Worm (Caenorhabditis elegans) whole organism, L2 larva: ENCODE measurements around the gene F31E8.4.
A peak's percentile ranks its signal among the peaks of the same experiment; 100 is the strongest.

ENCODE experiments used
- C34F6.9 ChIP-seq: fragments of 150-350 bp; optimal IDR thresholded peaks from 2 replicates; lab custom pipeline; 2014; ENCODE audit warnings: missing biosample characterization, missing genetic modification characterization
- F13H6.1 ChIP-seq: sonication (generic microtip); optimal IDR thresholded peaks from 2 replicates; lab custom pipeline; 2016; ENCODE audit warnings: missing genetic modification characterization, missing compliant biosample characterization
- R02D3.7 ChIP-seq: fragments of 150-350 bp; optimal IDR thresholded peaks from 2 replicates; lab custom pipeline; 2014; ENCODE audit warnings: missing biosample characterization, missing genetic modification characterization
- Y55F3AM.14 ChIP-seq: fragments of 200-800 bp; sonication (Bioruptor generic); optimal IDR thresholded peaks from 2 replicates; lab custom pipeline; 2018; ENCODE audit warnings: mild to moderate bottlenecking, missing genetic modification characterization, missing compliant biosample characterization
- ZK546.5 ChIP-seq: sonication (generic microtip); optimal IDR thresholded peaks from 2 replicates; lab custom pipeline; 2017; ENCODE audit warnings: missing biosample characterization, missing genetic modification characterization
- ama-1 ChIP-seq: fragments of 150-350 bp; optimal IDR thresholded peaks from 2 replicates; lab custom pipeline; 2018; ENCODE audit warnings: inconsistent platforms
- blmp-1 ChIP-seq: sonication (generic microtip); optimal IDR thresholded peaks from 2 replicates; lab custom pipeline; 2017; ENCODE audit warnings: missing genetic modification characterization, mild to moderate bottlenecking, missing compliant biosample characterization, antibody characterized with exemption, moderate library complexity; ENCODE audit not compliant: insufficient read depth
- ceh-82 ChIP-seq: fragments of 150-350 bp; optimal IDR thresholded peaks from 2 replicates; lab custom pipeline; 2014; ENCODE audit warnings: missing biosample characterization, missing genetic modification characterization
- crh-2 ChIP-seq: sonication (generic microtip); optimal IDR thresholded peaks from 2 replicates; lab custom pipeline; 2017; ENCODE audit warnings: missing biosample characterization, missing genetic modification characterization
- egl-27 ChIP-seq: sonication (generic microtip); optimal IDR thresholded peaks from 3 replicates; lab custom pipeline; 2017; ENCODE audit warnings: missing biosample characterization, missing genetic modification reagents, missing genetic modification characterization
- elt-1 ChIP-seq: fragments of 150-350 bp; optimal IDR thresholded peaks from 2 replicates; lab custom pipeline; 2014; ENCODE audit warnings: missing biosample characterization, missing genetic modification characterization
- fos-1 ChIP-seq: fragments of 150-350 bp; optimal IDR thresholded peaks from 2 replicates; lab custom pipeline; 2014; ENCODE audit warnings: missing biosample characterization, missing genetic modification characterization
- gmeb-1 ChIP-seq: fragments of 150-350 bp; optimal IDR thresholded peaks from 2 replicates; lab custom pipeline; 2014; ENCODE audit warnings: missing biosample characterization, missing genetic modification characterization
- lin-11 ChIP-seq: fragments of 150-350 bp; sonication (generic microtip); optimal IDR thresholded peaks from 2 replicates; lab custom pipeline; 2014; ENCODE audit warnings: missing biosample characterization, missing genetic modification characterization, inconsistent platforms, mixed read lengths
- lin-13 ChIP-seq: fragments of 150-350 bp; optimal IDR thresholded peaks from 2 replicates; lab custom pipeline; 2014; ENCODE audit warnings: missing biosample characterization, missing genetic modification reagents, missing genetic modification characterization
- lin-39 ChIP-seq: fragments of 150-350 bp; optimal IDR thresholded peaks from 2 replicates; lab custom pipeline; 2014; ENCODE audit warnings: missing biosample characterization, missing genetic modification reagents, missing genetic modification characterization
- lsy-2 ChIP-seq, 2 experiments: fragments of 150-350 bp in 1 of 2; sonication (generic microtip) in 1 of 2; optimal IDR thresholded peaks; 2 replicates each; lab custom pipeline; 2014 to 2017; ENCODE audit warnings: missing biosample characterization in 2 of 2, missing genetic modification characterization in 2 of 2
- mab-5 ChIP-seq: fragments of 150-350 bp; optimal IDR thresholded peaks from 2 replicates; lab custom pipeline; 2014; ENCODE audit warnings: missing biosample characterization, missing genetic modification characterization
- mbf-1 ChIP-seq: sonication (generic microtip); optimal IDR thresholded peaks from 2 replicates; lab custom pipeline; 2017; ENCODE audit warnings: missing biosample characterization, missing genetic modification characterization
- nhr-10 ChIP-seq: sonication (generic microtip); optimal IDR thresholded peaks from 2 replicates; lab custom pipeline; 2017; ENCODE audit warnings: missing biosample characterization, missing genetic modification characterization
- nhr-12 ChIP-seq: fragments of 150-350 bp; optimal IDR thresholded peaks from 2 replicates; lab custom pipeline; 2014; ENCODE audit warnings: missing biosample characterization, missing genetic modification characterization
- nhr-129 ChIP-seq: fragments of 150-350 bp; optimal IDR thresholded peaks from 2 replicates; lab custom pipeline; 2014; ENCODE audit warnings: missing biosample characterization, missing genetic modification characterization
- nhr-23 ChIP-seq: fragments of 150-350 bp; optimal IDR thresholded peaks from 2 replicates; lab custom pipeline; 2014; ENCODE audit warnings: missing biosample characterization, missing genetic modification reagents, missing genetic modification characterization
- nhr-237 ChIP-seq: fragments of 150-350 bp; optimal IDR thresholded peaks from 2 replicates; lab custom pipeline; 2014; ENCODE audit warnings: missing biosample characterization, missing genetic modification characterization
- nhr-25 ChIP-seq: fragments of 150-350 bp; sonication (generic microtip); optimal IDR thresholded peaks from 3 replicates; lab custom pipeline; 2014; ENCODE audit warnings: missing biosample characterization, missing genetic modification characterization
- peb-1 ChIP-seq: fragments of 150-350 bp; optimal IDR thresholded peaks from 2 replicates; lab custom pipeline; 2014; ENCODE audit warnings: missing biosample characterization, missing genetic modification characterization
- sem-4 ChIP-seq: fragments of 150-350 bp; optimal IDR thresholded peaks from 2 replicates; lab custom pipeline; 2014; ENCODE audit warnings: missing biosample characterization, missing genetic modification reagents, missing genetic modification characterization
- skn-1 ChIP-seq: sonication (generic microtip); optimal IDR thresholded peaks from 2 replicates; lab custom pipeline; 2017; ENCODE audit warnings: missing biosample characterization, missing genetic modification characterization
- sma-3 ChIP-seq: sonication (generic microtip); optimal IDR thresholded peaks from 2 replicates; lab custom pipeline; 2016; ENCODE audit warnings: missing genetic modification reagents, missing genetic modification characterization, missing compliant biosample characterization
- sma-9 ChIP-seq, 2 experiments: fragments of 150-350 bp in 1 of 2; sonication (generic microtip) in 1 of 2; optimal IDR thresholded peaks; 2 replicates each; lab custom pipeline; 2014 to 2016; ENCODE audit warnings: missing genetic modification characterization in 2 of 2, mild to moderate bottlenecking in 1 of 2, missing biosample characterization in 1 of 2, missing compliant biosample characterization in 1 of 2, missing genetic modification reagents in 1 of 2, moderate library complexity in 1 of 2
- unc-39 ChIP-seq: fragments of 150-350 bp; optimal IDR thresholded peaks from 2 replicates; lab custom pipeline; 2014; ENCODE audit warnings: missing biosample characterization, missing genetic modification characterization
- unc-55 ChIP-seq: fragments of 150-350 bp; sonication (generic microtip); optimal IDR thresholded peaks from 3 replicates; lab custom pipeline; 2014; ENCODE audit warnings: missing biosample characterization, missing genetic modification reagents, missing genetic modification characterization
- unc-62 ChIP-seq: fragments of 150-350 bp; optimal IDR thresholded peaks from 2 replicates; lab custom pipeline; 2014; ENCODE audit warnings: missing biosample characterization, missing genetic modification reagents, missing genetic modification characterization
- zag-1 ChIP-seq: fragments of 150-350 bp; optimal IDR thresholded peaks from 2 replicates; lab custom pipeline; 2014; ENCODE audit warnings: missing biosample characterization, missing genetic modification characterization
- ztf-1 ChIP-seq: fragments of 200-800 bp; sonication (Bioruptor generic); conservative IDR thresholded peaks from 2 replicates; pipeline ENCODE4 v1.3.6; 2022; ENCODE audit warnings: missing genetic modification characterization, missing compliant biosample characterization
- ztf-11 ChIP-seq: sonication (generic microtip); optimal IDR thresholded peaks from 2 replicates; lab custom pipeline; 2017; ENCODE audit warnings: missing biosample characterization, missing genetic modification characterization
- ztf-4 ChIP-seq: fragments of 150-350 bp; optimal IDR thresholded peaks from 2 replicates; lab custom pipeline; 2014; ENCODE audit warnings: missing biosample characterization, missing genetic modification characterization

Gene F31E8.4

ce11 chrII:6783377-6783829, 16.6 kb downstream of the F31E8.4 start, which contains the start of gene gldi-2:
gldi-2 (plus strand) TSS chrII:6783427.
- no peak for TF ChIP-seq peb-1 (tag; lab: Kevin White, UChicago)
- no peak for TF ChIP-seq zag-1 (tag; lab: Kevin White, UChicago)
- TF ChIP-seq lin-39 (tag; lab: Kevin White, UChicago), result no peak
- no peak for TF ChIP-seq elt-1 (tag; lab: Kevin White, UChicago)
- no peak for TF ChIP-seq gmeb-1 (tag; lab: Kevin White, UChicago)
- no peak for TF ChIP-seq R02D3.7 (tag; lab: Kevin White, UChicago)
- TF ChIP-seq ZK546.5 (tag; lab: Kevin White, UChicago), result no peak
- no peak for TF ChIP-seq unc-55 (GFP tag; lab: Kevin White, UChicago)
- TF ChIP-seq nhr-12 (tag; lab: Kevin White, UChicago), result no peak
- no peak for TF ChIP-seq nhr-237 (tag; lab: Kevin White, UChicago)
- TF ChIP-seq crh-2 (tag; lab: Kevin White, UChicago), result no peak
- TF ChIP-seq lin-13, result no peak
- TF ChIP-seq mbf-1 (tag; lab: Kevin White, UChicago), result no peak
- no peak for TF ChIP-seq nhr-23 (tag; lab: Kevin White, UChicago)
- TF ChIP-seq unc-39 (tag; lab: Kevin White, UChicago), result no peak
- TF ChIP-seq sem-4, result no peak
- no peak for TF ChIP-seq nhr-129
- TF ChIP-seq ceh-82 (tag; lab: Kevin White, UChicago), result no peak
- TF ChIP-seq unc-62 (GFP tag; lab: Kevin White, UChicago), result no peak
- TF ChIP-seq Y55F3AM.14 (GFP tag; lab: Kevin White, UChicago), result no peak
- TF ChIP-seq, all 48 proteins: peak for 0

ce11 chrII:6782738-6783163, 17.2 kb downstream of the F31E8.4 start:
- TF ChIP-seq lin-11 (peak; percentile 64), unc-55 (GFP tag; lab: Kevin White, UChicago) (peak; percentile 79), C34F6.9 (tag; lab: Kevin White, UChicago) (peak; percentile 96), skn-1 (no peak), lsy-2 (tag; optimal IDR thresholded peaks at IDR 0.05; lab: Kevin White, UChicago) (peak; percentile 38 to 65), mab-5 (tag; lab: Kevin White, UChicago) (peak; percentile 5), fos-1 (tag; lab: Kevin White, UChicago) (peak; percentile 8), nhr-129 (peak; percentile 71), sma-9 (GFP tag; optimal IDR thresholded peaks at IDR 0.05; lab: Kevin White, UChicago) (peak; percentile 61), sma-9 (tag; optimal IDR thresholded peaks at IDR 0.05; lab: Kevin White, UChicago) (no peak), ama-1 (lab: Kevin White, UChicago) (no peak), ztf-11 (no peak), sma-3 (peak; percentile 22), F13H6.1 (peak; percentile 39), ztf-4 (tag; lab: Kevin White, UChicago) (peak; percentile 48), R02D3.7 (tag; lab: Kevin White, UChicago) (no peak), nhr-23 (tag; lab: Kevin White, UChicago) (no peak), blmp-1 (tag; lab: Kevin White, UChicago) (peak; percentile 3), nhr-25 (tag; lab: Kevin White, UChicago) (peak; percentile 59)

DNA sequence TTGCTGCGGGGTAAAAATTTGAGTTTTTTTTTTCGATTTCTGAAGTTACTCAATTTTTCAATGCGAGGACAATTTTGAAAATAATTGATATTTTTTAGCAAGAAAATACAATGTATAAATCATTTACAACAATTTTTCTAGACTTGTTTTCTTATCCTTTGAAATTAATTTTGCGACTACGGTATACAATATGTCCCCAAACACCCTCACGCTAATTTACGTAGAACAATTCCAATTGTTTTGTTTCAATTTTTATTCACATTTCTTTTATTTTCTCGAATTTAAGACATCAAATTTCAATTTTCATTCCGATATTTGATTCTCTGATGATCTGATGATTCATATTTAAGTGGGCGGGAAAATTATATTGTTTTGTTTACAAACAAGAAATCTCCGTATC, 18.0 kb downstream of the F31E8.4 start:
- TF ChIP-seq blmp-1 (tag; lab: Kevin White, UChicago), result no peak
- no peak for TF ChIP-seq ama-1 (lab: Kevin White, UChicago)
- TF ChIP-seq ztf-4 (tag; lab: Kevin White, UChicago), result no peak
- TF ChIP-seq nhr-25 (tag; lab: Kevin White, UChicago), result no peak
- TF ChIP-seq elt-1 (tag; lab: Kevin White, UChicago), result no peak
- TF ChIP-seq nhr-23 (tag; lab: Kevin White, UChicago), result no peak
- TF ChIP-seq mbf-1 (tag; lab: Kevin White, UChicago), result no peak
- TF ChIP-seq nhr-12 (tag; lab: Kevin White, UChicago), result no peak
- TF ChIP-seq ztf-1 (GFP tag; lab: Robert Waterston, UW), result no peak
- no peak for TF ChIP-seq ceh-82 (tag; lab: Kevin White, UChicago)
- no peak for TF ChIP-seq nhr-10 (tag; lab: Kevin White, UChicago)
- TF ChIP-seq C34F6.9 (tag; lab: Kevin White, UChicago), result no peak
- no peak for TF ChIP-seq egl-27 (tag; lab: Kevin White, UChicago)
- no peak for TF ChIP-seq lin-11
- TF ChIP-seq zag-1 (tag; lab: Kevin White, UChicago), result no peak
